4 worm cellular contexts compared by ENCODE assay signal in the genomic region with DNA sequence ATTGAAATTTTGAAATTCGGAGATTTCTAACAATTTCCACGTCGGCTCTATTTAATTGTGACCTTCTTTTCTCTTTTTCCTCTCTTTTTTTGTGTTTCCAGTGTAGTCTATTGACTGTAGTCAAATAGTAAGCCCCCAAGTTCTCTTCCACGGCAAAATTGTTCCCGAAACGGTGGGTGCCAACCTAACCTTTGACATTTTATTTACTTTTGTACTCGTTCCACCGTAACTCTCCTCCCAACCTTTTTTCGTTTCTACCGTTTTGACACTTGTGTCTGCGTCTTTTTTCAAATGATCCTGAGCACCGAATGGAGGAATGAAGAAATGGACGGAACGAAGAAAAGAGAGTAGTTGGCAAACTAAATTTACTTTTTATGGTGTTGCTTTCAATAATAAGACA.
TF ChIP-seq lines count a peak whose summit lies in the region.

No protein-coding gene starts in this region.

TF ChIP-seq in whole organism, L1 larva, 84 proteins besides CTCF, POLR2A, EP300 and RAD21:
- no peak for TF ChIP-seq nhr-12 (tag; optimal IDR thresholded peaks at IDR 0.05; lab: Kevin White, UChicago)
- TF ChIP-seq lin-14 (GFP tag; optimal IDR thresholded peaks at IDR 0.05; lab: Kevin White, UChicago) = peak; percentile 38
- peak; percentile 60 for TF ChIP-seq nhr-77 (tag; optimal IDR thresholded peaks at IDR 0.05; lab: Kevin White, UChicago)
- TF ChIP-seq nhr-20 (tag; optimal IDR thresholded peaks at IDR 0.05; lab: Kevin White, UChicago) = peak; percentile 15

TF ChIP-seq in whole organism, L2 larva, 48 proteins besides CTCF, POLR2A, EP300 and RAD21:
- TF ChIP-seq nhr-129 (tag; optimal IDR thresholded peaks at IDR 0.05; lab: Kevin White, UChicago) (peak; percentile 17), sem-4 (tag; optimal IDR thresholded peaks at IDR 0.05; lab: Kevin White, UChicago) (no peak), F13H6.1 (tag; optimal IDR thresholded peaks at IDR 0.05; lab: Kevin White, UChicago) (peak; percentile 40), unc-62 (GFP tag; optimal IDR thresholded peaks at IDR 0.05; lab: Kevin White, UChicago) (no peak)

TF ChIP-seq in whole organism, L3 larva, 47 proteins besides CTCF, POLR2A, EP300 and RAD21:
- peak; percentile 85 for TF ChIP-seq pha-4 (tag; optimal IDR thresholded peaks at IDR 0.05; lab: Kevin White, UChicago)
- no peak for TF ChIP-seq ztf-4 (tag; optimal IDR thresholded peaks at IDR 0.05; lab: Kevin White, UChicago)
- TF ChIP-seq nhr-28 (tag; optimal IDR thresholded peaks at IDR 0.05; lab: Kevin White, UChicago) = no peak

TF ChIP-seq in whole organism, L4 larva, 104 proteins besides CTCF, POLR2A, EP300 and RAD21:
- TF ChIP-seq snpc-1.2 (GFP tag; IDR thresholded peaks at IDR 0.05; lab: Robert Waterston, UW) (no peak), unc-62 (GFP tag; optimal IDR thresholded peaks at IDR 0.05 in 1 of 2; lab: Kevin White, UChicago) (peak in 1 of 2 experiments; percentile 47), unc-62 (tag; optimal IDR thresholded peaks at IDR 0.05; lab: Kevin White, UChicago) (no peak), nhr-28 (tag; optimal IDR thresholded peaks at IDR 0.05; lab: Kevin White, UChicago) (peak; percentile 13)
TF ChIP-seq in whole organism, L4 larva: peak in this region for 2.
